Worm (Caenorhabditis elegans) whole organism, L4/young adult: ENCODE results near the gene lis-1.

Experiments
- W03F9.2 ChIP-seq: fragments of 150-350 bp; optimal IDR thresholded peaks from 2 replicates; lab custom pipeline; 2014; ENCODE audit warnings: missing biosample characterization, missing genetic modification characterization
- dao-5 ChIP-seq: sonication (generic microtip); optimal IDR thresholded peaks from 2 replicates; lab custom pipeline; 2016; ENCODE audit warnings: missing genotype, missing genetic modification characterization, moderate library complexity, missing compliant biosample characterization
- him-1 ChIP-seq: sonication (generic microtip); optimal IDR thresholded peaks from 2 replicates; lab custom pipeline; 2016; ENCODE audit warnings: missing genotype, missing genetic modification reagents, missing genetic modification characterization, missing compliant biosample characterization

- no peak for TF ChIP-seq W03F9.2
- no peak for TF ChIP-seq dao-5 (tag; lab: Kevin White, UChicago)
- TF ChIP-seq him-1 = no peak
These were observed 51.8 kb downstream of the lis-1 start, which contains the start of gene F53A2.1 for ce11 chrIII:13324739-13325138.
